Worm (Caenorhabditis elegans): ENCODE measurements around the gene R10E4.11.

The R10E4.11 gene

ce11 chrIII:4281955-4282618, 18.8 kb downstream of the R10E4.11 start (continued):
- TF ChIP-seq cebp-1 (GFP tag; IDR thresholded peaks at IDR 0.05) (peak; percentile 80; the same call in 1 of the 2 replicates), cebp-1 (tag; optimal IDR thresholded peaks at IDR 0.05) (peak; percentile 98), C06A6.2 (GFP tag; conservative IDR thresholded peaks at IDR 0.05) (peak; percentile 99), B0035.1 (tag; optimal IDR thresholded peaks at IDR 0.05) (peak; percentile 89), ama-1 (optimal IDR thresholded peaks at IDR 0.05) (no peak), ama-1 (GFP tag; optimal IDR thresholded peaks at IDR 0.05) (no peak), Y53G8AR.9 (GFP tag; conservative IDR thresholded peaks at IDR 0.05) (peak; percentile 92), lag-1 (GFP tag; IDR thresholded peaks at IDR 0.05) (peak; percentile 91; the same call in 1 of the 2 replicates), aptf-3 (GFP tag; IDR thresholded peaks at IDR 0.05) (0 out of 2 replicates have a peak, but pooled peaks have one; percentile 23), nfya-1 (tag; optimal IDR thresholded peaks at IDR 0.05; ENCODE audit: borderline replicate concordance, insufficient read depth) (no peak), hsf-1 (GFP tag; IDR thresholded peaks at IDR 0.05) (0 out of 2 replicates have a peak, but pooled peaks have one; percentile 29), mes-4 (tag; optimal IDR thresholded peaks at IDR 0.05) (no peak), tbp1 (GFP tag; optimal IDR thresholded peaks at IDR 0.05) (peak; percentile 72), ztf-18 (tag; optimal IDR thresholded peaks at IDR 0.05) (peak; percentile 82), F52B5.7 (tag; optimal IDR thresholded peaks at IDR 0.05) (peak; percentile 68), egl-18 (GFP tag; IDR thresholded peaks at IDR 0.05) (peak; percentile 73; the same call in 1 of the 2 replicates), atf-7 (tag; optimal IDR thresholded peaks at IDR 0.05) (peak; percentile 100), Y53F4B.3 (GFP tag; IDR thresholded peaks at IDR 0.05) (no peak), ztf-26 (tag; optimal IDR thresholded peaks at IDR 0.05) (peak; percentile 98), pbrm-1 (GFP tag; IDR thresholded peaks at IDR 0.05) (peak; percentile 92), lsl-1 (GFP tag; optimal IDR thresholded peaks at IDR 0.05) (no peak), nhr-80 (tag; optimal IDR thresholded peaks at IDR 0.05) (peak; percentile 98), lin-26 (GFP tag; IDR thresholded peaks at IDR 0.05) (peak; percentile 81), lin-35 (GFP tag; optimal IDR thresholded peaks at IDR 0.05) (peak in 2 of 3 experiments; percentile 42 to 89), let-526 (GFP tag; IDR thresholded peaks at IDR 0.05) (peak; percentile 68), dpl-1 (GFP tag; optimal IDR thresholded peaks at IDR 0.05) (no peak), ztf-28 (GFP tag; IDR thresholded peaks at IDR 0.05) (0 out of 2 replicates have a peak, but pooled peaks have one; percentile 11), nhr-90 (tag; optimal IDR thresholded peaks at IDR 0.05) (peak; percentile 89), snpc-3.4 (tag; optimal IDR thresholded peaks at IDR 0.05) (peak; percentile 1), bed-1 (GFP tag; IDR thresholded peaks at IDR 0.05) (0 out of 2 replicates have a peak, but pooled peaks have one; percentile 20), ets-4 (GFP tag; optimal IDR thresholded peaks at IDR 0.05) (peak; percentile 58), zfh-2 (GFP tag; conservative IDR thresholded peaks at IDR 0.05) (peak; percentile 100), unc-62 (GFP tag; optimal IDR thresholded peaks at IDR 0.05) (peak; percentile 93), akir-1 (GFP tag; optimal IDR thresholded peaks at IDR 0.05) (peak; percentile 61), bed-2 (GFP tag; IDR thresholded peaks at IDR 0.05) (peak; percentile 41; the same call in 1 of the 2 replicates), pha-4 (tag; optimal IDR thresholded peaks at IDR 0.05) (peak; percentile 26), ceh-100 (GFP tag; IDR thresholded peaks at IDR 0.05) (peak; percentile 78), let-607 (tag; optimal IDR thresholded peaks at IDR 0.05) (peak; percentile 93 to 95), F33H1.4 (GFP tag; IDR thresholded peaks at IDR 0.05) (peak; percentile 31), hmg-20 (GFP tag; IDR thresholded peaks at IDR 0.05) (peak; percentile 66; the same call in 1 of the 2 replicates), xnd-1 (tag; optimal IDR thresholded peaks at IDR 0.05) (no peak), athp-1 (tag; optimal IDR thresholded peaks at IDR 0.05) (peak; percentile 96), chd-7 (tag; optimal IDR thresholded peaks at IDR 0.05) (peak; percentile 100), ceh-79 (tag; optimal IDR thresholded peaks at IDR 0.05) (no peak), F57A8.1 (GFP tag; optimal IDR thresholded peaks at IDR 0.05) (peak; percentile 34), Y67H2A.10 (GFP tag; conservative IDR thresholded peaks at IDR 0.05) (no peak; the same call in 1 of the 2 replicates), cebp-2 (GFP tag; IDR thresholded peaks at IDR 0.05) (0 out of 2 replicates have a peak, but pooled peaks have one; percentile 47)

All from whole organism, young adult.